Worm (Caenorhabditis elegans) whole organism, young adult: ENCODE results near the gene F40G9.19.

Experiments
- B0261.1 ChIP-seq: sonication (generic microtip); optimal IDR thresholded peaks from 2 replicates; lab custom pipeline; 2016; ENCODE audit warnings: mild to moderate bottlenecking, missing genetic modification characterization, moderate library complexity, missing compliant biosample characterization
- F23B12.7 ChIP-seq: sonication (generic microtip); optimal IDR thresholded peaks from 2 replicates; lab custom pipeline; 2017; ENCODE audit warnings: missing genetic modification characterization, mild to moderate bottlenecking, missing compliant biosample characterization, antibody characterized with exemption, moderate library complexity; ENCODE audit not compliant: insufficient read depth
- dpl-1 ChIP-seq: fragments of 150-350 bp; optimal IDR thresholded peaks from 2 replicates; lab custom pipeline; 2014; ENCODE audit warnings: missing biosample characterization, missing genetic modification reagents, missing genetic modification characterization
- snpc-4 ChIP-seq, 5 experiments: fragments of 150-350 bp in 1 of 5; sonication (generic microtip) in 4 of 5; optimal IDR thresholded peaks; 2 replicates each; lab custom pipeline; 2014 to 2018; ENCODE audit warnings: missing genetic modification characterization in 5 of 5, missing biosample characterization in 3 of 5, antibody characterized with exemption in 2 of 5, mild to moderate bottlenecking in 2 of 5, missing compliant biosample characterization in 2 of 5, missing genotype in 2 of 5, moderate library complexity in 2 of 5, missing genetic modification reagents in 1 of 5
- unc-62 ChIP-seq: fragments of 150-350 bp; optimal IDR thresholded peaks from 2 replicates; lab custom pipeline; 2014; ENCODE audit warnings: missing biosample characterization, missing genetic modification reagents, missing genetic modification characterization
- ztf-22 ChIP-seq: fragments of 200-800 bp; sonication (Bioruptor generic); optimal IDR thresholded peaks from 2 replicates; lab custom pipeline; 2018; ENCODE audit warnings: mild to moderate bottlenecking, missing genetic modification characterization, moderate library complexity, missing compliant biosample characterization

DNA sequence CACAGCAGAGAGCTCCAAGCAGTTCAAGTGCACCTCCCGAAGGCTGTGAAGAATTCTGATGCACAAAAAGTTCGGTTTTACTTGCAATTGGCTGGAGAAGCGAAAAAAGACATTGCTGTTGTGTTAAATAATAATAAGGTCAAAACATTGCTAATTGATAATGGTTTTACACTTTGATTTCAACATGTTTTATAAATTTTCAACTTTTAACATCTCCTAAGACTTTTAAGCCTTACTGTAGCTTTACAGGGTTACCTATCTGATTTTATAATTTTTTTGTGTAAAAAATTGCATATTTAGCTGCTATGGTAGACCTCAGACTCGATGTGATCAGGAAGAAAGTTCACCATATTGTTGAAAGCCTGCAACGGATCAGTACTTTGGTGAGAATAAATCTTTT, 39.4 kb upstream of the F40G9.19 start, which contains the start of gene pals-25:
- TF ChIP-seq B0261.1 (tag; lab: Kevin White, UChicago) (no peak), ztf-22 (GFP tag; lab: Kevin White, UChicago) (no peak), snpc-4 (GFP tag; optimal IDR thresholded peaks at IDR 0.05; lab: Kevin White, UChicago) (no peak), snpc-4 (tag; optimal IDR thresholded peaks at IDR 0.05; lab: Kevin White, UChicago) (no peak), dpl-1 (GFP tag; lab: Kevin White, UChicago) (no peak), F23B12.7 (tag; lab: Kevin White, UChicago) (no peak), unc-62 (GFP tag; lab: Kevin White, UChicago) (no peak)
